Fruit fly (Drosophila melanogaster) whole organism, embryonic: Measurements from ENCODE around the gene CG16984.

Experiments used
- Atf3 ChIP-seq: fragments of 200-800 bp; sonication (Bioruptor generic); optimal IDR thresholded peaks from 3 replicates; lab custom pipeline; 2016; ENCODE audit warnings: missing biosample characterization, missing genetic modification characterization
- C15 ChIP-seq: fragments of 200-800 bp; sonication (Bioruptor generic); IDR thresholded peaks from 3 replicates; pipeline ENCODE4 v1.3.6; 2022; ENCODE audit warnings: missing biosample characterization, missing genetic modification characterization
- CG10543 ChIP-seq: fragments of 200-800 bp; sonication (Bioruptor generic); optimal IDR thresholded peaks from 3 replicates; lab custom pipeline; 2017; ENCODE audit warnings: missing biosample characterization, mild to moderate bottlenecking, missing genetic modification characterization, moderate library complexity
- CG11398 ChIP-seq: fragments of 200-800 bp; sonication (Bioruptor generic); optimal IDR thresholded peaks from 2 replicates; lab custom pipeline; 2016; ENCODE audit warnings: missing biosample characterization, missing genetic modification characterization
- CG13296 ChIP-seq: fragments of 200-800 bp; sonication (Bioruptor generic); optimal IDR thresholded peaks from 3 replicates; lab custom pipeline; 2018; ENCODE audit warnings: missing biosample characterization, mild to moderate bottlenecking, missing genetic modification characterization
- CG13894 ChIP-seq: fragments of 200-800 bp; sonication (Bioruptor generic); optimal IDR thresholded peaks from 3 replicates; lab custom pipeline; 2018; ENCODE audit warnings: missing biosample characterization, mild to moderate bottlenecking, missing genetic modification characterization, moderate library complexity
- CG14860 ChIP-seq: fragments of 200-800 bp; sonication (Bioruptor generic); IDR thresholded peaks from 3 replicates; pipeline ENCODE4 v1.3.6; 2022; ENCODE audit warnings: missing biosample characterization, missing genetic modification characterization; ENCODE audit not compliant: partially characterized antibody
- CG15514 ChIP-seq: fragments of 200-800 bp; sonication (Bioruptor generic); optimal IDR thresholded peaks from 3 replicates; lab custom pipeline; 2017; ENCODE audit warnings: missing biosample characterization, missing genetic modification characterization, mild to moderate bottlenecking, moderate library complexity, missing genetic modification reagents
- CG1603 ChIP-seq: fragments of 200-800 bp; sonication (Bioruptor generic); optimal IDR thresholded peaks from 2 replicates; lab custom pipeline; 2019; ENCODE audit warnings: missing biosample characterization, mild to moderate bottlenecking, missing genetic modification characterization, moderate library complexity
- CG17568 ChIP-seq: fragments of 200-800 bp; sonication (Bioruptor generic); optimal IDR thresholded peaks from 2 replicates; lab custom pipeline; 2018; ENCODE audit warnings: missing biosample characterization, mild to moderate bottlenecking, missing genetic modification characterization, moderate library complexity
- CG17802 ChIP-seq: fragments of 200-800 bp; sonication (Bioruptor generic); optimal IDR thresholded peaks from 2 replicates; lab custom pipeline; 2018; ENCODE audit warnings: missing biosample characterization, mild to moderate bottlenecking, missing genetic modification characterization, moderate library complexity
- CG18262 ChIP-seq: fragments of 200-800 bp; optimal IDR thresholded peaks from 3 replicates; lab custom pipeline; 2019; ENCODE audit warnings: missing biosample characterization, mild to moderate bottlenecking, missing genetic modification characterization, moderate library complexity
- CG18619 ChIP-seq: fragments of 200-800 bp; sonication (Bioruptor generic); optimal IDR thresholded peaks from 3 replicates; lab custom pipeline; 2017; ENCODE audit warnings: missing biosample characterization, mild to moderate bottlenecking, missing genetic modification characterization
- CG32772 ChIP-seq: fragments of 200-800 bp; sonication (Bioruptor generic); IDR thresholded peaks from 2 replicates; pipeline ENCODE4 v1.3.6; 2022; ENCODE audit warnings: missing biosample characterization, missing genetic modification characterization
- CG43689 ChIP-seq: fragments of 200-800 bp; sonication (Bioruptor generic); IDR thresholded peaks from 2 replicates; pipeline ENCODE4 v1.3.6; 2022; ENCODE audit warnings: missing biosample characterization, missing genetic modification characterization
- CG4707 ChIP-seq: fragments of 200-800 bp; sonication (Bioruptor generic); optimal IDR thresholded peaks from 2 replicates; lab custom pipeline; 2018; ENCODE audit warnings: missing biosample characterization, mild to moderate bottlenecking, missing genetic modification characterization, moderate library complexity
- CG6175 ChIP-seq: fragments of 200-800 bp; sonication (Bioruptor generic); IDR thresholded peaks from 3 replicates; pipeline ENCODE4 v1.3.6; 2022; ENCODE audit warnings: missing biosample characterization, missing genetic modification characterization
- CG7271 ChIP-seq: fragments of 200-800 bp; sonication (Bioruptor generic); optimal IDR thresholded peaks from 2 replicates; lab custom pipeline; 2018; ENCODE audit warnings: missing biosample characterization, mild to moderate bottlenecking, missing genetic modification characterization, moderate library complexity
- CG7786 ChIP-seq: fragments of 200-800 bp; sonication (Bioruptor generic); optimal IDR thresholded peaks from 2 replicates; lab custom pipeline; 2016; ENCODE audit warnings: missing biosample characterization, missing genetic modification characterization
- CG8089 ChIP-seq: fragments of 200-800 bp; sonication (Bioruptor generic); optimal IDR thresholded peaks from 3 replicates; lab custom pipeline; 2016; ENCODE audit warnings: missing biosample characterization, missing genetic modification characterization
- CG8281 ChIP-seq: fragments of 200-800 bp; sonication (Bioruptor generic); optimal IDR thresholded peaks from 2 replicates; lab custom pipeline; 2018; ENCODE audit warnings: missing biosample characterization, mild to moderate bottlenecking, missing genetic modification characterization, moderate library complexity
- CG8765 ChIP-seq: fragments of 200-800 bp; sonication (Bioruptor generic); IDR thresholded peaks from 2 replicates; pipeline ENCODE4 v1.3.6; 2022; ENCODE audit warnings: missing biosample characterization, missing genetic modification characterization
- Camta ChIP-seq: fragments of 200-800 bp; sonication (Bioruptor generic); optimal IDR thresholded peaks from 2 replicates; lab custom pipeline; 2016; ENCODE audit warnings: missing biosample characterization, missing genetic modification characterization
- Dip3 ChIP-seq: fragments of 200-800 bp; sonication (Bioruptor generic); optimal IDR thresholded peaks from 3 replicates; lab custom pipeline; 2016; ENCODE audit warnings: missing biosample characterization, missing genetic modification characterization
- Eip74EF ChIP-seq, 2 experiments: fragments of 200-800 bp in 1 of 2; fragments of >200 bp in 1 of 2; sonication (Bioruptor generic) in 1 of 2; optimal IDR thresholded peaks; 2 replicates each; lab custom pipeline; 2017 to 2019; ENCODE audit warnings: missing biosample characterization in 2 of 2, missing genetic modification characterization in 2 of 2, mild to moderate bottlenecking in 1 of 2, moderate library complexity in 1 of 2
- Lim3 ChIP-seq: fragments of 200-800 bp; sonication (Bioruptor generic); IDR thresholded peaks from 2 replicates; pipeline ENCODE4 v1.3.6; 2022; ENCODE audit warnings: missing biosample characterization, missing genetic modification characterization
- Nf-YC ChIP-seq: fragments of 200-800 bp; optimal IDR thresholded peaks from 3 replicates; lab custom pipeline; 2019; ENCODE audit warnings: missing biosample characterization, mild to moderate bottlenecking, missing genetic modification characterization, moderate library complexity
- PHDP ChIP-seq: fragments of 200-800 bp; sonication (Bioruptor generic); optimal IDR thresholded peaks from 3 replicates; lab custom pipeline; 2018; ENCODE audit warnings: missing biosample characterization, mild to moderate bottlenecking, missing genetic modification characterization, moderate library complexity
- Ptx1 ChIP-seq: fragments of 200-800 bp; sonication (Bioruptor generic); IDR thresholded peaks from 2 replicates; pipeline ENCODE4 v1.3.6; 2022; ENCODE audit warnings: missing biosample characterization, missing genetic modification characterization
- Stat92E ChIP-seq, 3 experiments: fragments of >200 bp in 2 of 3; fragments of 200-800 bp in 1 of 3; sonication (Bioruptor generic) in 1 of 3; optimal IDR thresholded peaks; 2 replicates each; lab custom pipeline; 2017 to 2019; ENCODE audit warnings: missing biosample characterization in 3 of 3, missing genetic modification characterization in 3 of 3, mild to moderate bottlenecking in 1 of 3, moderate library complexity in 1 of 3
- Usf ChIP-seq: fragments of 200-800 bp; sonication (Bioruptor generic); optimal IDR thresholded peaks from 2 replicates; lab custom pipeline; 2017; ENCODE audit warnings: missing genotype, missing biosample characterization, missing genetic modification characterization
- al ChIP-seq: fragments of 200-800 bp; sonication (Bioruptor generic); IDR thresholded peaks from 2 replicates; pipeline ENCODE4 v1.3.6; 2022; ENCODE audit warnings: missing biosample characterization, missing genetic modification characterization
- ara ChIP-seq: fragments of 200-800 bp; sonication (Bioruptor generic); IDR thresholded peaks from 2 replicates; pipeline ENCODE4 v1.3.6; 2022; ENCODE audit warnings: missing biosample characterization, missing genetic modification characterization
- crc ChIP-seq: fragments of 200-800 bp; sonication (Bioruptor generic); optimal IDR thresholded peaks from 2 replicates; lab custom pipeline; 2016; ENCODE audit warnings: missing biosample characterization, missing genetic modification characterization
- dati ChIP-seq: fragments of 200-800 bp; sonication (Bioruptor generic); IDR thresholded peaks from 2 replicates; pipeline ENCODE4 v1.3.6; 2022; ENCODE audit warnings: missing biosample characterization, missing genetic modification characterization
- dpn ChIP-seq, 2 experiments: fragments of 200-800 bp; sonication (Bioruptor generic); optimal IDR thresholded peaks; 3 replicates each; lab custom pipeline; 2016; ENCODE audit warnings: missing biosample characterization in 2 of 2, missing genetic modification characterization in 2 of 2
- jing ChIP-seq: fragments of 200-800 bp; sonication (Bioruptor generic); optimal IDR thresholded peaks from 2 replicates; lab custom pipeline; 2018; ENCODE audit warnings: missing biosample characterization, mild to moderate bottlenecking, missing genetic modification characterization
- kay ChIP-seq: fragments of 200-800 bp; sonication (Bioruptor generic); optimal IDR thresholded peaks from 2 replicates; lab custom pipeline; 2016; ENCODE audit warnings: missing biosample characterization, missing genetic modification characterization
- maf-S ChIP-seq: fragments of 200-800 bp; sonication (Bioruptor generic); optimal IDR thresholded peaks from 2 replicates; lab custom pipeline; 2016; ENCODE audit warnings: missing biosample characterization, missing genetic modification characterization
- mld ChIP-seq: fragments of 200-800 bp; sonication (Bioruptor generic); IDR thresholded peaks from 3 replicates; pipeline ENCODE4 v1.3.6; 2022; ENCODE audit warnings: missing biosample characterization, missing genetic modification characterization; ENCODE audit not compliant: partially characterized antibody
- nmo ChIP-seq: fragments of 200-800 bp; sonication (Bioruptor generic); optimal IDR thresholded peaks from 2 replicates; lab custom pipeline; 2018; ENCODE audit warnings: missing biosample characterization, mild to moderate bottlenecking, missing genetic modification characterization, moderate library complexity
- pita ChIP-seq: fragments of 200-800 bp; sonication (Bioruptor generic); optimal IDR thresholded peaks from 2 replicates; lab custom pipeline; 2017; ENCODE audit warnings: missing biosample characterization, mild to moderate bottlenecking, missing genetic modification characterization
- sc ChIP-seq, 3 experiments: fragments of >200 bp in 2 of 3; fragments of 200-800 bp in 1 of 3; sonication (Bioruptor generic) in 1 of 3; optimal IDR thresholded peaks; 2 replicates in 2 of 3; 3 replicates in 1 of 3; lab custom pipeline; 2017; ENCODE audit warnings: mild to moderate bottlenecking in 1 of 3, missing biosample characterization in 1 of 3, missing genetic modification characterization in 1 of 3, missing genetic modification reagents in 1 of 3
- ssp ChIP-seq: fragments of 200-800 bp; sonication (Bioruptor generic); IDR thresholded peaks from 2 replicates; pipeline ENCODE4 v1.3.6; 2022; ENCODE audit warnings: missing biosample characterization, missing genetic modification characterization
- vfl ChIP-seq: fragments of 200-800 bp; sonication (Bioruptor generic); optimal IDR thresholded peaks from 2 replicates; lab custom pipeline; 2016; ENCODE audit warnings: missing biosample characterization, missing genetic modification characterization
- wdn ChIP-seq: fragments of 200-800 bp; sonication (Bioruptor generic); IDR thresholded peaks from 2 replicates; pipeline ENCODE4 v1.3.6; 2022; ENCODE audit warnings: missing biosample characterization, missing genetic modification characterization
- zen2 ChIP-seq: fragments of 200-800 bp; sonication (Bioruptor generic); IDR thresholded peaks from 3 replicates; pipeline ENCODE4 v1.3.6; 2022; ENCODE audit warnings: missing biosample characterization, missing genetic modification characterization; ENCODE audit not compliant: partially characterized antibody

Gene CG16984

DNA sequence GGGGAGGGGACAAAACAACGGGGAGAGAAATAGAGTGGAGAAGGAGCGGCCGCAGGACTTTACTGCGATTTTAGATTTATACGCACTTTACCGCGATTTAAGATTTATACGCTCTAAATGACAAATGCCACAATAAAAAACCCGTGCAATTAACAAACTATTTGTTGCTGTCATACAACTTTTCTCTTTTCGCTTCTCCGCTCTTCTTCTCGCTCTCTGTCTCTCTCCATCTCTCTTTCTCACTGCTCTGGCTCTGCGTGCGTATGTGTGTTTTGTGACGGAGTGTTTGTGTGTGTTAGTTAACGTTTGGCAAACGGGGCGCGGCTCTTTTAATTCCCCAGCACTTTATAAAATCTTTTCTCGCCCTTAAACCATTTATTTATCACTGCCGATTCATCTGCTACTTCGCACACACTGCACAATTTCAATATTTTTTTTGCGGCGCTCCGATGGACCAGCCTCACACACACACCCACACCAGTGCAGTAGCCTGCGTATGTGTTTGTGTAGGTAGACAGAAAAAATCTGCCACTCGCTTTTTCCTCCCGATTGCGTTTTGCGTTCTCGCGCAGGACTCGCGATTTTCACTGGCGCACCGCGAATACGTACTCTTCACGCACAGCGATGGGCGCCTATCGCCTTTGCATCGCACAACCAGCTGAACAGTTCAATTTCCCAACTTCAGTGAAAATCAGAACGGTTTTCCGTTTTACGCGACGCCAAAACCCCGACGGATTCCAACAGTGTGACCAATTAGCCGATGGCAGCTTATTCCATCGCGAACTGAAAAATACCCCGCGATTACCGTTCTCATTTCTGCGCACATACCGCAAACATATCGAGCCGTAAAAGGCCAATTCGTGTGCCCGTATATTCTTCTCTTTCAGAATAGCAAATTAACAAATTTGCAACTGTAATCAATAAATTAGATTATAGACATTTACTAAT lies 9.5 kb upstream of the CG16984 start, which contains the start of gene msn (continued):
- TF ChIP-seq mld (peak; percentile 47; the same call in 1 of the 3 replicates), maf-S (GFP tag; lab: Kevin White, UChicago) (no peak), dati (no peak), CG14860 (GFP tag; lab: Robert Waterston, UW) (0 out of 3 replicates have a peak, but pooled peaks have one; percentile 36), CG6175 (no peak), crc (GFP tag; lab: Kevin White, UChicago) (no peak), CG10543 (GFP tag; lab: Kevin White, UChicago) (peak; percentile 69), Usf (GFP tag; lab: Kevin White, UChicago) (no peak), kay (GFP tag; lab: Kevin White, UChicago) (no peak), CG13894 (tag; lab: Kevin White, UChicago) (peak; percentile 12), CG13296 (peak; percentile 26), Dip3 (peak; percentile 4), C15 (GFP tag; lab: Robert Waterston, UW) (no peak), al (no peak), Nf-YC (tag; lab: Kevin White, UChicago) (peak; percentile 55), dpn (GFP tag; optimal IDR thresholded peaks at IDR 0.05; lab: Kevin White, UChicago) (peak in 1 of 2 experiments; percentile 39), vfl (GFP tag; lab: Kevin White, UChicago) (no peak), zen2 (GFP tag; lab: Robert Waterston, UW) (peak; percentile 21; the same call in 1 of the 3 replicates), Atf3 (GFP tag; lab: Kevin White, UChicago) (no peak), ssp (GFP tag; lab: Robert Waterston, UW) (peak; percentile 57), Stat92E (GFP tag; optimal IDR thresholded peaks at IDR 0.05; lab: Kevin White, UChicago) (peak in 1 of 3 experiments; percentile 77), pita (GFP tag; lab: Kevin White, UChicago) (no peak), Camta (GFP tag; lab: Kevin White, UChicago) (no peak), Eip74EF (GFP tag; optimal IDR thresholded peaks at IDR 0.05; lab: Kevin White, UChicago) (peak in 1 of 2 experiments; percentile 47), Ptx1 (GFP tag; lab: Robert Waterston, UW) (0 out of 2 replicates have a peak, but pooled peaks have one; percentile 25), sc (optimal IDR thresholded peaks at IDR 0.05; lab: Kevin White, UChicago) (no peak), sc (GFP tag; optimal IDR thresholded peaks at IDR 0.05; lab: Kevin White, UChicago) (no peak), jing (GFP tag; lab: Kevin White, UChicago) (no peak), CG11398 (GFP tag; lab: Kevin White, UChicago) (peak; percentile 11), CG15514 (GFP tag; lab: Kevin White, UChicago) (peak; percentile 63), CG18619 (GFP tag; lab: Kevin White, UChicago) (no peak), wdn (no peak), CG4707 (GFP tag; lab: Kevin White, UChicago) (no peak), Lim3 (GFP tag; lab: Robert Waterston, UW) (no peak), CG43689 (GFP tag; lab: Robert Waterston, UW) (no peak), CG32772 (GFP tag; lab: Robert Waterston, UW) (no peak), CG7271 (tag; lab: Kevin White, UChicago) (no peak), CG18262 (tag; lab: Kevin White, UChicago) (no peak), PHDP (tag; lab: Kevin White, UChicago) (peak; percentile 20), ara (no peak), CG8765 (GFP tag; lab: Robert Waterston, UW) (no peak), CG17802 (peak; percentile 23), CG8281 (no peak), CG8089 (no peak), CG7786 (GFP tag; lab: Kevin White, UChicago) (no peak), nmo (GFP tag; lab: Kevin White, UChicago) (no peak), CG17568 (GFP tag; lab: Kevin White, UChicago) (no peak), CG1603 (peak; percentile 68)
